Fruit fly (Drosophila melanogaster) whole organism, prepupa: ENCODE measurements around the gene Etl1.

Experiments
- CG10669 ChIP-seq: fragments of 200-800 bp; sonication (Bioruptor generic); optimal IDR thresholded peaks from 3 replicates; lab custom pipeline; 2018; ENCODE audit warnings: missing biosample characterization, mild to moderate bottlenecking, missing genetic modification characterization, moderate library complexity
- CG32006 ChIP-seq: fragments of 200-800 bp; sonication (Bioruptor generic); optimal IDR thresholded peaks from 3 replicates; lab custom pipeline; 2017; ENCODE audit warnings: missing biosample characterization, mild to moderate bottlenecking, missing genetic modification characterization
- CG4318 ChIP-seq: fragments of 200-800 bp; sonication (Bioruptor generic); optimal IDR thresholded peaks from 3 replicates; lab custom pipeline; 2017; ENCODE audit warnings: missing biosample characterization, mild to moderate bottlenecking, missing genetic modification characterization
- CG6276 ChIP-seq: fragments of 200-800 bp; sonication (Bioruptor generic); optimal IDR thresholded peaks from 2 replicates; lab custom pipeline; 2017; ENCODE audit warnings: missing biosample characterization, mild to moderate bottlenecking, missing genetic modification characterization
- CG8119 ChIP-seq: fragments of 200-800 bp; sonication (Bioruptor generic); IDR thresholded peaks from 3 replicates; pipeline ENCODE4 v1.3.6; 2022; ENCODE audit warnings: missing biosample characterization, missing genetic modification characterization
- CG8319 ChIP-seq: fragments of 200-800 bp; sonication (Bioruptor generic); optimal IDR thresholded peaks from 3 replicates; lab custom pipeline; 2016; ENCODE audit warnings: missing biosample characterization, missing genetic modification characterization
- Eip78C ChIP-seq: fragments of 200-800 bp; sonication (Bioruptor generic); peaks from one replicate; lab custom pipeline; 2016; ENCODE audit warnings: missing biosample characterization, missing genetic modification characterization
- Lpt ChIP-seq: fragments of 200-800 bp; sonication (Bioruptor generic); optimal IDR thresholded peaks from 3 replicates; lab custom pipeline; 2016; ENCODE audit warnings: missing biosample characterization, missing genetic modification characterization
- Met ChIP-seq: fragments of 200-800 bp; sonication (Bioruptor generic); optimal IDR thresholded peaks from 3 replicates; lab custom pipeline; 2016; ENCODE audit warnings: missing biosample characterization, missing genetic modification characterization
- achi ChIP-seq: fragments of 200-800 bp; sonication (Bioruptor generic); optimal IDR thresholded peaks from 3 replicates; lab custom pipeline; 2016; ENCODE audit warnings: missing biosample characterization, missing genetic modification characterization
- acj6 ChIP-seq: fragments of 200-800 bp; sonication (Bioruptor generic); optimal IDR thresholded peaks from 3 replicates; lab custom pipeline; 2016; ENCODE audit warnings: missing biosample characterization, missing genetic modification characterization
- esn ChIP-seq: fragments of 200-800 bp; sonication (Bioruptor generic); optimal IDR thresholded peaks from 2 replicates; lab custom pipeline; 2016; ENCODE audit warnings: missing biosample characterization, mild to moderate bottlenecking, missing genetic modification characterization, moderate library complexity
- lz ChIP-seq: fragments of 200-800 bp; sonication (Bioruptor generic); optimal IDR thresholded peaks from 3 replicates; lab custom pipeline; 2016; ENCODE audit warnings: missing biosample characterization, missing genetic modification characterization
- ss ChIP-seq, 2 experiments: fragments of 200-800 bp; sonication (Bioruptor generic); optimal IDR thresholded peaks; 2 replicates in 1 of 2; 3 replicates in 1 of 2; lab custom pipeline; 2017 to 2018; ENCODE audit warnings: mild to moderate bottlenecking in 2 of 2, missing biosample characterization in 2 of 2, missing genetic modification characterization in 2 of 2, moderate library complexity in 1 of 2

Gene Etl1

DNA sequence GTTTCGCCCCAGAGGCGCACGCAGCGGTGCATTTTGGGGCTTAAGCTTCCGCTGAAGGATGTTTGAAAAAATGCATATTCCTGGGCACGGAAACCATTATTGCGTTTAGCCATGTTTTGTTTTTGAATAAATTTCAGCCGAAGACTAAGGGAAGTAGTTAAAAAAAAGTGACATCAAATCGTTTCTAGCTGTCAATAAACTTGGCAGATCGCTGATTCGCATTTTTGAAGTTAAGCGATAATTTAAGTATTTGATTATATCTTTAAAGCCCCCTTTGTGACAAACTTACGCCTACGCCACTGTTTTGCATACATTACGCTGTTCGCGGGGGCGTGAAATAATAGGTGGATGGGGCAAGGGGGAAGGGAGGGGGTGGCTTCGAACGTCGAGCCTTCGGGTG is 48.1 kb downstream of the Etl1 start (continued):
- TF ChIP-seq CG10669 (GFP tag; lab: Kevin White, UChicago) (peak; percentile 48), lz (GFP tag; lab: Kevin White, UChicago) (peak; percentile 9), ss (GFP tag; optimal IDR thresholded peaks at IDR 0.05; lab: Kevin White, UChicago) (peak in 1 of 2 experiments; percentile 47), Met (peak; percentile 31), Lpt (GFP tag; lab: Kevin White, UChicago) (no peak), CG8119 (GFP tag; lab: Robert Waterston, UW) (no peak), esn (no peak), CG32006 (peak; percentile 47), achi (GFP tag; lab: Kevin White, UChicago) (peak; percentile 14), acj6 (GFP tag; lab: Kevin White, UChicago) (peak; percentile 26)

dm6 chr2L:9863479-9863878 is 48.9 kb downstream of the Etl1 start:
- no peak for TF ChIP-seq CG4318
- no peak for TF ChIP-seq ss (GFP tag; optimal IDR thresholded peaks at IDR 0.05; lab: Kevin White, UChicago)
- no peak for TF ChIP-seq Met
- TF ChIP-seq CG6276 (GFP tag; lab: Kevin White, UChicago), result no peak
- TF ChIP-seq CG8319 (GFP tag; lab: Kevin White, UChicago), result no peak

DNA sequence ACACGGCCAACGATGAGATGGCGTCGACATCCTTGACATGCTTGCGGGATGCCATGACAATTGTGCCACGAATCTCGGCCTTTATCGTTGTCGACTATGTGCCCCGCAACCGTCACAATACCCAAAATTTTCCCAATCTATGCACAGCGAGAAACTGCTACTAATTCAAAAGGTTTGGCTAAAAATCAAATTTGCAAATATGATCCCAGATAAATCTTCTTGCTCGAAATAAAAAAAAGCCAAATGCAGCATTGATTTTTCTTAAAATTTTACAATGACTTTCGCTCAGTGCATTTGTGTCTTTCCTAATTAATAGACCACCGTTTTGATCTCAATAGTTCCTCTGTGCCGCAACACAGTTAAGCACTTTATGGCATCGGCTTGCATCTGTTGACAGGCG is 49.4 kb downstream of the Etl1 start:
- TF ChIP-seq Eip78C (peak; percentile 8), acj6 (GFP tag; lab: Kevin White, UChicago) (no peak)
